Worm (Caenorhabditis elegans) whole organism, L4/young adult: ENCODE results near the gene H27A22.1.

Experiments
- dao-5 ChIP-seq: sonication (generic microtip); optimal IDR thresholded peaks from 2 replicates; lab custom pipeline; 2016; ENCODE audit warnings: missing genotype, missing genetic modification characterization, moderate library complexity, missing compliant biosample characterization
- him-1 ChIP-seq: sonication (generic microtip); optimal IDR thresholded peaks from 2 replicates; lab custom pipeline; 2016; ENCODE audit warnings: missing genotype, missing genetic modification reagents, missing genetic modification characterization, missing compliant biosample characterization

ce11 chrV:10557676-10558075, 44.7 kb upstream of the H27A22.1 start, which contains the start of gene best-14:
- TF ChIP-seq him-1 (tag; lab: Kevin White, UChicago), result no peak
- no peak for TF ChIP-seq dao-5
